Fruit fly (Drosophila melanogaster): ENCODE measurements around the gene dac.

dac gene

dm6 chr2L:16507682-16508269 is 22.0 kb upstream of the dac start (continued):
- TF ChIP-seq CG3847 (GFP tag; IDR thresholded peaks at IDR 0.05) = peak; percentile 36; the same call in 1 of the 2 replicates
- peak; percentile 68 for TF ChIP-seq Scr (GFP tag; IDR thresholded peaks at IDR 0.05; ENCODE audit: partially characterized antibody)
- no peak for TF ChIP-seq mld (GFP tag; IDR thresholded peaks at IDR 0.05; ENCODE audit: partially characterized antibody)
- TF ChIP-seq unc-4 (GFP tag; IDR thresholded peaks at IDR 0.05; ENCODE audit: partially characterized antibody) = peak; percentile 76
- TF ChIP-seq CG6791 (GFP tag; IDR thresholded peaks at IDR 0.05; ENCODE audit: partially characterized antibody) = peak; percentile 68; the same call in 2 of the 3 replicates
- peak; percentile 73 for TF ChIP-seq vvl (GFP tag; IDR thresholded peaks at IDR 0.05)
- no peak for TF ChIP-seq CoRest (tag; optimal IDR thresholded peaks at IDR 0.05)
- peak; percentile 62 for TF ChIP-seq HLH4C (GFP tag; IDR thresholded peaks at IDR 0.05; ENCODE audit: partially characterized antibody)
- peak; percentile 7 for TF ChIP-seq CG13624 (GFP tag; optimal IDR thresholded peaks at IDR 0.05)
- TF ChIP-seq bowl (GFP tag; IDR thresholded peaks at IDR 0.05) = no peak
- TF ChIP-seq sens (GFP tag) = peak; percentile 64
- no peak for TF ChIP-seq CG18764 (GFP tag; optimal IDR thresholded peaks at IDR 0.05)
- TF ChIP-seq gro (GFP tag; optimal IDR thresholded peaks at IDR 0.05) = peak; percentile 10
- TF ChIP-seq inv (GFP tag; IDR thresholded peaks at IDR 0.05; ENCODE audit: partially characterized antibody) = peak; percentile 47; the same call in 1 of the 2 replicates
- no peak for TF ChIP-seq odd (GFP tag; optimal IDR thresholded peaks at IDR 0.05)
- TF ChIP-seq CG14710 (tag; optimal IDR thresholded peaks at IDR 0.05) = peak; percentile 31
- no peak for TF ChIP-seq CG4707 (GFP tag; optimal IDR thresholded peaks at IDR 0.05)
- peak; percentile 12 for TF ChIP-seq gfzf (GFP tag; optimal IDR thresholded peaks at IDR 0.05)
- TF ChIP-seq CG15011 (GFP tag; optimal IDR thresholded peaks at IDR 0.05) = no peak
- TF ChIP-seq Med (GFP tag) = peak; percentile 69
- peak; percentile 10 for TF ChIP-seq Ets97D (GFP tag; optimal IDR thresholded peaks at IDR 0.05)
- no peak for TF ChIP-seq CG17829 (tag; optimal IDR thresholded peaks at IDR 0.05)
- TF ChIP-seq sna (GFP tag; IDR thresholded peaks at IDR 0.05; ENCODE audit: partially characterized antibody) = peak; percentile 52
- TF ChIP-seq tna (GFP tag; IDR thresholded peaks at IDR 0.05; ENCODE audit: partially characterized antibody) = peak; percentile 71
- TF ChIP-seq CG11085 (GFP tag; IDR thresholded peaks at IDR 0.05) = no peak
- peak; percentile 44 for TF ChIP-seq Sry-δ (GFP tag; optimal IDR thresholded peaks at IDR 0.05)
- no peak for TF ChIP-seq CG16779 (GFP tag; IDR thresholded peaks at IDR 0.05)
- TF ChIP-seq wdn (GFP tag; IDR thresholded peaks at IDR 0.05) = no peak
- TF ChIP-seq hbn (GFP tag; IDR thresholded peaks at IDR 0.05; ENCODE audit: partially characterized antibody) = peak; percentile 61
- peak; percentile 40; the same call in 1 of the 2 replicates for TF ChIP-seq CG2129 (GFP tag; IDR thresholded peaks at IDR 0.05; ENCODE audit: partially characterized antibody)

- no peak for TF ChIP-seq CG12744 (GFP tag; optimal IDR thresholded peaks at IDR 0.05)
- no peak for TF ChIP-seq CG6765 (GFP tag; optimal IDR thresholded peaks at IDR 0.05)
- no peak for TF ChIP-seq CG12391 (tag; optimal IDR thresholded peaks at IDR 0.05)
- TF ChIP-seq CG4360 (GFP tag; IDR thresholded peaks at IDR 0.05) = 0 out of 2 replicates have a peak, but pooled peaks have one; percentile 16
Measured at dm6 chr2L:16507197-16507596, 21.4 kb upstream of the dac start.

- TF ChIP-seq CG11696 (GFP tag; IDR thresholded peaks at IDR 0.05) = peak; percentile 71
- TF ChIP-seq az2 (GFP tag; optimal IDR thresholded peaks at IDR 0.05) = no peak
- no peak for TF ChIP-seq CG8944 (GFP tag; optimal IDR thresholded peaks at IDR 0.05)
- TF ChIP-seq Ada2b (GFP tag; IDR thresholded peaks at IDR 0.05) = no peak
- TF ChIP-seq run (tag; optimal IDR thresholded peaks at IDR 0.05) = no peak
- TF ChIP-seq lbe (GFP tag; optimal IDR thresholded peaks at IDR 0.05) = peak; percentile 4
- TF ChIP-seq CG4424 (GFP tag; optimal IDR thresholded peaks at IDR 0.05) = no peak
- TF ChIP-seq zen2 (GFP tag; IDR thresholded peaks at IDR 0.05; ENCODE audit: partially characterized antibody) = no peak
- TF ChIP-seq CG6689 (GFP tag; IDR thresholded peaks at IDR 0.05) = 0 out of 2 replicates have a peak, but pooled peaks have one; percentile 7
- TF ChIP-seq vnd (GFP tag; IDR thresholded peaks at IDR 0.05; ENCODE audit: partially characterized antibody) = no peak
- TF ChIP-seq lab (GFP tag; optimal IDR thresholded peaks at IDR 0.05) = no peak
- no peak for TF ChIP-seq CG17328 (GFP tag; IDR thresholded peaks at IDR 0.05)
- no peak for TF ChIP-seq sqz (GFP tag; optimal IDR thresholded peaks at IDR 0.05)
- TF ChIP-seq CG1024 (GFP tag; IDR thresholded peaks at IDR 0.05) = no peak
Measured at dm6 chr2L:16502898-16503551, 17.2 kb upstream of the dac start.

All from whole organism, embryonic.